Fruit fly (Drosophila melanogaster) whole organism, larva: ENCODE data around the gene Sec16.

ENCODE experiments used
- noc ChIP-seq: fragments of 200-800 bp; sonication (Bioruptor generic); optimal IDR thresholded peaks from 3 replicates; lab custom pipeline; 2019; ENCODE audit warnings: missing biosample characterization, mild to moderate bottlenecking, missing genetic modification characterization, moderate library complexity

Gene Sec16

dm6 chrX:12580498-12581304 is 15.1 kb upstream of the Sec16 start:
- TF ChIP-seq noc (tag; lab: Kevin White, UChicago) = peak; percentile 50

dm6 chrX:12581305-12581676 is 14.6 kb upstream of the Sec16 start:
- no peak for TF ChIP-seq noc (tag; lab: Kevin White, UChicago)

- no peak for TF ChIP-seq noc (tag; lab: Kevin White, UChicago)
Measured at dm6 chrX:12581894-12582293, 14.0 kb upstream of the Sec16 start.

- no peak for TF ChIP-seq noc (tag; lab: Kevin White, UChicago)
Measured at dm6 chrX:12582661-12582983, 13.2 kb upstream of the Sec16 start.

dm6 chrX:12582984-12583869 is 12.6 kb upstream of the Sec16 start, which contains the start of gene Pits:
Gene Pits, minus strand, starts transcription at chrX:12583193.
- TF ChIP-seq noc (tag; lab: Kevin White, UChicago) = peak; percentile 55

dm6 chrX:12583870-12584390 is 11.9 kb upstream of the Sec16 start:
- no peak for TF ChIP-seq noc (tag; lab: Kevin White, UChicago)

- TF ChIP-seq noc (tag; lab: Kevin White, UChicago) = peak; percentile 45
Measured at dm6 chrX:12591223-12592120, 4.4 kb upstream of the Sec16 start.

- TF ChIP-seq noc (tag; lab: Kevin White, UChicago) = no peak
Measured at dm6 chrX:12592121-12592466, 3.8 kb upstream of the Sec16 start, which contains the start of gene LIMK1. Gene LIMK1, minus strand, starts transcription at chrX:12592193.

- no peak for TF ChIP-seq noc (tag; lab: Kevin White, UChicago)
Measured at dm6 chrX:12595100-12595609, 692 bp upstream of the Sec16 start.

- TF ChIP-seq noc (tag; lab: Kevin White, UChicago) = no peak
Measured at dm6 chrX:12596353-12597107, 683 bp downstream of the Sec16 start.

- no peak for TF ChIP-seq noc (tag; lab: Kevin White, UChicago)
Measured at dm6 chrX:12600802-12601793, 5.3 kb downstream of the Sec16 start.

- no peak for TF ChIP-seq noc (tag; lab: Kevin White, UChicago)
Measured at dm6 chrX:12611536-12612458, 15.9 kb downstream of the Sec16 start, which contains the start of the genes CG1463 and Fpgs1. Gene CG1463, minus strand, starts transcription at chrX:12611667. Gene Fpgs1, plus strand, starts transcription at chrX:12611867.
